Worm (Caenorhabditis elegans): ENCODE measurements around the gene sra-32.
A peak's percentile ranks its signal among the peaks of the same experiment; 100 is the strongest.

The sra-32 gene

ce11 chrII:4523122-4523672 is 8.6 kb downstream of the sra-32 start, which contains the start of the genes B0304.4 and B0304.2:
B0304.4 (minus strand) TSS chrII:4523222.
B0304.2 (plus strand) TSS chrII:4523622.
- TF ChIP-seq ceh-45 (GFP tag; IDR thresholded peaks at IDR 0.05), result no peak
- TF ChIP-seq hlh-30 (tag; optimal IDR thresholded peaks at IDR 0.05; ENCODE audit: insufficient read depth), result no peak
- TF ChIP-seq pha-2 (tag; optimal IDR thresholded peaks at IDR 0.05), result no peak
- no peak for TF ChIP-seq ceh-2 (tag; optimal IDR thresholded peaks at IDR 0.05)
- no peak for TF ChIP-seq pha-4 (tag; optimal IDR thresholded peaks at IDR 0.05)
- no peak for TF ChIP-seq ceh-22 (tag; optimal IDR thresholded peaks at IDR 0.05)
- no peak for TF ChIP-seq nfya-1 (tag; optimal IDR thresholded peaks at IDR 0.05)
- no peak for TF ChIP-seq dmd-4 (tag; optimal IDR thresholded peaks at IDR 0.05; ENCODE audit: borderline replicate concordance)
- no peak for TF ChIP-seq ceh-14 (tag; optimal IDR thresholded peaks at IDR 0.05)
- no peak for TF ChIP-seq fax-1 (tag; optimal IDR thresholded peaks at IDR 0.05)
- TF ChIP-seq C08G9.2 (tag; optimal IDR thresholded peaks at IDR 0.05), result no peak
- TF ChIP-seq fkh-10 (GFP tag; optimal IDR thresholded peaks at IDR 0.05), result no peak
- TF ChIP-seq unc-42 (tag; optimal IDR thresholded peaks at IDR 0.05), result no peak
- no peak for TF ChIP-seq mec-3 (tag; optimal IDR thresholded peaks at IDR 0.05; ENCODE audit: borderline replicate concordance)
- no peak for TF ChIP-seq ceh-34 (tag; optimal IDR thresholded peaks at IDR 0.05)

ce11 chrII:4519976-4520594 is 11.7 kb downstream of the sra-32 start:
- TF ChIP-seq ceh-34 (tag; optimal IDR thresholded peaks at IDR 0.05) (peak; percentile 20), ceh-24 (tag; optimal IDR thresholded peaks at IDR 0.05) (no peak), ceh-45 (GFP tag; IDR thresholded peaks at IDR 0.05) (no peak), rnt-1 (tag; optimal IDR thresholded peaks at IDR 0.05) (peak; percentile 55), ceh-18 (tag; optimal IDR thresholded peaks at IDR 0.05) (peak; percentile 41), unc-55 (GFP tag; optimal IDR thresholded peaks at IDR 0.05) (peak; percentile 36), lin-11 (tag; optimal IDR thresholded peaks at IDR 0.05) (no peak), pat-9 (tag; optimal IDR thresholded peaks at IDR 0.05) (peak; percentile 49)

ce11 chrII:4518300-4518907 is 13.4 kb downstream of the sra-32 start, which contains the start of gene hlh-1:
hlh-1 (plus strand) TSS chrII:4518574.
- TF ChIP-seq ceh-18 (tag; optimal IDR thresholded peaks at IDR 0.05) (peak; percentile 67), rnt-1 (tag; optimal IDR thresholded peaks at IDR 0.05) (peak; percentile 60), nfya-1 (tag; optimal IDR thresholded peaks at IDR 0.05) (peak; percentile 73), unc-55 (GFP tag; optimal IDR thresholded peaks at IDR 0.05) (peak; percentile 95), ceh-9 (tag; optimal IDR thresholded peaks at IDR 0.05) (no peak)

- TF ChIP-seq pat-9 (tag; optimal IDR thresholded peaks at IDR 0.05), result no peak
- TF ChIP-seq dve-1 (tag; optimal IDR thresholded peaks at IDR 0.05), result no peak
- no peak for TF ChIP-seq dmd-4 (tag; optimal IDR thresholded peaks at IDR 0.05; ENCODE audit: borderline replicate concordance)
Observed at ce11 chrII:4517254-4517653, 14.5 kb downstream of the sra-32 start.

- TF ChIP-seq unc-55 (GFP tag; optimal IDR thresholded peaks at IDR 0.05) (peak; percentile 36), unc-42 (tag; optimal IDR thresholded peaks at IDR 0.05) (no peak), elt-4 (tag; optimal IDR thresholded peaks at IDR 0.05) (no peak), dve-1 (tag; optimal IDR thresholded peaks at IDR 0.05) (no peak), unc-86 (tag; optimal IDR thresholded peaks at IDR 0.05) (no peak), hlh-6 (tag; optimal IDR thresholded peaks at IDR 0.05) (no peak), dmd-4 (tag; optimal IDR thresholded peaks at IDR 0.05; ENCODE audit: borderline replicate concordance) (no peak), che-1 (tag; optimal IDR thresholded peaks at IDR 0.05) (no peak), C08G9.2 (tag; optimal IDR thresholded peaks at IDR 0.05) (no peak), T23F11.4 (GFP tag; optimal IDR thresholded peaks at IDR 0.05) (no peak), rnt-1 (tag; optimal IDR thresholded peaks at IDR 0.05) (peak; percentile 18), sdc-2 (tag; optimal IDR thresholded peaks at IDR 0.05) (no peak), ceh-34 (tag; optimal IDR thresholded peaks at IDR 0.05) (peak; percentile 40), Y22D7AL.16 (tag; optimal IDR thresholded peaks at IDR 0.05) (no peak), K09A11.1 (tag; optimal IDR thresholded peaks at IDR 0.05; ENCODE audit: insufficient read depth) (no peak), ceh-31 (tag; optimal IDR thresholded peaks at IDR 0.05) (no peak), ama-1 (optimal IDR thresholded peaks at IDR 0.05) (peak; percentile 53), ceh-30 (tag; optimal IDR thresholded peaks at IDR 0.05) (no peak)
Observed at ce11 chrII:4516291-4516690, 15.5 kb downstream of the sra-32 start.

Measured in whole organism, late embryonic.